Fruit fly (Drosophila melanogaster) whole organism, prepupa: ENCODE measurements around the gene tup.

Source experiments
- CG1621 ChIP-seq: fragments of 200-800 bp; sonication (Bioruptor generic); optimal IDR thresholded peaks from 3 replicates; lab custom pipeline; 2018; ENCODE audit warnings: missing biosample characterization, mild to moderate bottlenecking, missing genetic modification characterization
- CG6792 ChIP-seq: fragments of 200-800 bp; sonication (Bioruptor generic); optimal IDR thresholded peaks from 3 replicates; lab custom pipeline; 2016; ENCODE audit warnings: missing biosample characterization, missing genetic modification characterization
- CG8632 ChIP-seq: fragments of 200-800 bp; sonication (Bioruptor generic); optimal IDR thresholded peaks from 3 replicates; lab custom pipeline; 2016; ENCODE audit warnings: missing biosample characterization, missing genetic modification characterization
- eg ChIP-seq: fragments of 200-800 bp; sonication (Bioruptor generic); IDR thresholded peaks from 3 replicates; pipeline ENCODE4 v1.3.6; 2022; ENCODE audit warnings: missing biosample characterization, missing genetic modification characterization
- fd59A ChIP-seq: fragments of 200-800 bp; sonication (Bioruptor generic); optimal IDR thresholded peaks from 2 replicates; lab custom pipeline; 2017; ENCODE audit warnings: missing biosample characterization, mild to moderate bottlenecking, missing genetic modification characterization, missing genetic modification reagents

DNA sequence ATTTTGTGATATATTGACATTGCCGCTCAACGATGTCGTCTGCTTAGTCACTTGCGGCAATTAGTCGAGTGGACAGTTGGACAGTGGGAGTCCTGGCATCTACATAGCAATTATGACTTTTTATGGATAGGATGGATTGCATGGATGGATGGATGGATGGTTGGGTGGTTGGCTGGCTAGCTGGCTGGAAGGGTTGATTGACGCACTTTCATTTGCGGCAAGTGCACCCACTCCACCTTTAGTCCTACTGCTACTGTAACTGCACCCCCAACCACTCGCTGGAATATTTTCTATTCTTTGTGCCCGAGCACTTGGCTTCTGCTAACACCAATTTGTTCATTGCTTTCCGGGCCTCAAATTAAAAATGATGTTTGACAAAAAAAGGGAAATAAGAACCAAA is 33.8 kb upstream of the tup start:
- no peak for TF ChIP-seq fd59A (GFP tag; lab: Kevin White, UChicago)
- TF ChIP-seq CG6792 (GFP tag; lab: Kevin White, UChicago): no peak
- no peak for TF ChIP-seq CG8632 (GFP tag; lab: Kevin White, UChicago)
- TF ChIP-seq CG1621 (tag; lab: Kevin White, UChicago): no peak
- no peak for TF ChIP-seq eg
